Fruit fly (Drosophila melanogaster): ENCODE measurements around the gene SLIRP1.
A peak's percentile ranks its signal among the peaks of the same experiment; 100 is the strongest.

SLIRP1 gene

DNA sequence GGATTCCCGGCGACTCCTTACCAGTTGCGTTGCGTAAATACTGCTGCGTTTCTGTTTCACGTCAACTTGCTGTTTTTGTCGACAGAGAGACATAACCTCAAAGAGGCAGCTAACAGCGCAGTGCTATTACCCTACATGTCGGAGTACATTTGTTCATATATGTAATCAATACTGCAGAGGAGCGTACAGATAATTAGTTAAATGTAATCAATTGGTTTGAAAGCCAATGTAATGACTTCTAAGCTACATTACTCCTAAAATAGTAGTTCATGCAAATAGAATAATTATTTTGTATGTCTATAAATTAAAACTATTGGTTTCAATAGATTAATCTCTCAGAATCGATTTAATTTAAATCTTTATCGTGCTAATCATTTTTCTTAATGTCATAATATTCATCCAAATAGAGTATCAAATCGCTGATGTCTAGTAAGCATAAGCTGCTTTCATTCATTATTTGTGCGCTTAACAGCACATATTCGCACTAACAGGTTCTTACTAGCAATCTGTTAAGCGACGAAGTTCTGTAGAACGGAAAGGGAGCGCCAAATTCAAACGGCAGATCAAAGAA lies at the start of gene SLIRP1, which contains the start of gene anox:
SLIRP1 (minus strand) TSS at position 95 of the 571 bp plus-strand sequence.
anox (minus strand) TSS at position 95 of the 571 bp plus-strand sequence.
- peak; percentile 77 for TF ChIP-seq CG18764 (GFP tag; optimal IDR thresholded peaks at IDR 0.05)
- TF ChIP-seq peb (GFP tag; IDR thresholded peaks at IDR 0.05): peak; percentile 70
- TF ChIP-seq Elba2 (GFP tag; optimal IDR thresholded peaks at IDR 0.05): no peak
- peak; percentile 60; the same call in 1 of the 3 replicates for TF ChIP-seq Mrtf (GFP tag; IDR thresholded peaks at IDR 0.05)
- peak; percentile 88 for TF ChIP-seq Camta (GFP tag; optimal IDR thresholded peaks at IDR 0.05)
- TF ChIP-seq CG4282 (GFP tag; optimal IDR thresholded peaks at IDR 0.05): no peak
- TF ChIP-seq Hr78 (GFP tag; optimal IDR thresholded peaks at IDR 0.05): peak in 1 of 2 experiments; percentile 59
- peak; percentile 72 for TF ChIP-seq CG4820 (GFP tag; optimal IDR thresholded peaks at IDR 0.05)
- peak; percentile 83 for TF ChIP-seq CG10267 (tag; optimal IDR thresholded peaks at IDR 0.05)
- TF ChIP-seq nau (GFP tag; optimal IDR thresholded peaks at IDR 0.05): peak; percentile 77
- TF ChIP-seq CG7372 (GFP tag; IDR thresholded peaks at IDR 0.05): peak; percentile 80
- peak; percentile 49 for TF ChIP-seq Adf1 (GFP tag; IDR thresholded peaks at IDR 0.05)
- peak; percentile 38; the same call in 1 of the 2 replicates for TF ChIP-seq dimm (GFP tag; IDR thresholded peaks at IDR 0.05)
- TF ChIP-seq bcd (GFP tag; optimal IDR thresholded peaks at IDR 0.05): peak; percentile 90
- TF ChIP-seq CG11696 (GFP tag; IDR thresholded peaks at IDR 0.05): no peak
- TF ChIP-seq bab2 (GFP tag; optimal IDR thresholded peaks at IDR 0.05): peak; percentile 68
- TF ChIP-seq vnd (GFP tag; IDR thresholded peaks at IDR 0.05; ENCODE audit: partially characterized antibody): no peak
- peak; percentile 58; the same call in 1 of the 2 replicates for TF ChIP-seq H2.0 (GFP tag; IDR thresholded peaks at IDR 0.05)
- TF ChIP-seq unpg (GFP tag; optimal IDR thresholded peaks at IDR 0.05): peak; percentile 89
- peak; percentile 57 for TF ChIP-seq en (GFP tag; optimal IDR thresholded peaks at IDR 0.05)
- peak; percentile 70 for TF ChIP-seq Spps (tag; optimal IDR thresholded peaks at IDR 0.05)
- TF ChIP-seq ewg (GFP tag; optimal IDR thresholded peaks at IDR 0.05): peak; percentile 75
- TF ChIP-seq CG9215 (GFP tag; IDR thresholded peaks at IDR 0.05): peak; percentile 77
- TF ChIP-seq CG4404 (GFP tag; IDR thresholded peaks at IDR 0.05): peak; percentile 66
- TF ChIP-seq maf-S (GFP tag; optimal IDR thresholded peaks at IDR 0.05): peak; percentile 69
- TF ChIP-seq Hmx (GFP tag; optimal IDR thresholded peaks at IDR 0.05): peak; percentile 61
- TF ChIP-seq CG7357 (GFP tag; IDR thresholded peaks at IDR 0.05): peak; percentile 76
- peak; percentile 83 for TF ChIP-seq tin (GFP tag; optimal IDR thresholded peaks at IDR 0.05)
- TF ChIP-seq crc (GFP tag; optimal IDR thresholded peaks at IDR 0.05): peak; percentile 40
- peak; percentile 89 for TF ChIP-seq CG31441 (GFP tag; IDR thresholded peaks at IDR 0.05)
- TF ChIP-seq Bgb (GFP tag; IDR thresholded peaks at IDR 0.05; ENCODE audit: partially characterized antibody): no peak
- no peak for TF ChIP-seq prd (optimal IDR thresholded peaks at IDR 0.05)
- TF ChIP-seq prd (GFP tag; IDR thresholded peaks at IDR 0.05): peak; percentile 80
- TF ChIP-seq slp2 (GFP tag; optimal IDR thresholded peaks at IDR 0.05): peak; percentile 62
- TF ChIP-seq ftz-f1 (GFP tag; optimal IDR thresholded peaks at IDR 0.05): no peak
- TF ChIP-seq Bdp1 (GFP tag; optimal IDR thresholded peaks at IDR 0.05): peak; percentile 56
- peak; percentile 88 for TF ChIP-seq Ptx1 (GFP tag; IDR thresholded peaks at IDR 0.05)
- TF ChIP-seq CG2202 (tag; optimal IDR thresholded peaks at IDR 0.05): peak; percentile 64
- peak; percentile 75 for TF ChIP-seq zfh2 (GFP tag; optimal IDR thresholded peaks at IDR 0.05)
- peak; percentile 70 for TF ChIP-seq CG10462 (GFP tag; optimal IDR thresholded peaks at IDR 0.05)
- TF ChIP-seq croc (GFP tag; conservative IDR thresholded peaks at IDR 0.05): peak; percentile 71
- TF ChIP-seq Nf-YC (tag; optimal IDR thresholded peaks at IDR 0.05): peak; percentile 76
- TF ChIP-seq Bteb2 (GFP tag; optimal IDR thresholded peaks at IDR 0.05): peak; percentile 81
- no peak for TF ChIP-seq aop (GFP tag; IDR thresholded peaks at IDR 0.05)
- TF ChIP-seq fu2 (GFP tag; optimal IDR thresholded peaks at IDR 0.05): peak; percentile 68
- TF ChIP-seq CG2678 (tag; optimal IDR thresholded peaks at IDR 0.05): peak; percentile 95
- peak; percentile 69 for TF ChIP-seq CG5245 (GFP tag; optimal IDR thresholded peaks at IDR 0.05)
- peak; percentile 79 for TF ChIP-seq BtbVII (GFP tag; optimal IDR thresholded peaks at IDR 0.05)
- TF ChIP-seq YL-1 (GFP tag; optimal IDR thresholded peaks at IDR 0.05): peak; percentile 52
- TF ChIP-seq esg (GFP tag; conservative IDR thresholded peaks at IDR 0.05): peak; percentile 84
- peak; percentile 64; the same call in 1 of the 3 replicates for TF ChIP-seq C15 (GFP tag; IDR thresholded peaks at IDR 0.05)

All from whole organism, embryonic.